Fruit fly (Drosophila melanogaster) S2 (cell line): ENCODE data around the gene gce.

ENCODE experiments used
- CG8478 ChIP-seq: fragments of >200 bp; optimal IDR thresholded peaks from 2 replicates; lab custom pipeline; 2018
- CTCF ChIP-seq, 2 experiments: fragments of >200 bp; optimal IDR thresholded peaks; 2 replicates each; lab custom pipeline; 2018

DNA sequence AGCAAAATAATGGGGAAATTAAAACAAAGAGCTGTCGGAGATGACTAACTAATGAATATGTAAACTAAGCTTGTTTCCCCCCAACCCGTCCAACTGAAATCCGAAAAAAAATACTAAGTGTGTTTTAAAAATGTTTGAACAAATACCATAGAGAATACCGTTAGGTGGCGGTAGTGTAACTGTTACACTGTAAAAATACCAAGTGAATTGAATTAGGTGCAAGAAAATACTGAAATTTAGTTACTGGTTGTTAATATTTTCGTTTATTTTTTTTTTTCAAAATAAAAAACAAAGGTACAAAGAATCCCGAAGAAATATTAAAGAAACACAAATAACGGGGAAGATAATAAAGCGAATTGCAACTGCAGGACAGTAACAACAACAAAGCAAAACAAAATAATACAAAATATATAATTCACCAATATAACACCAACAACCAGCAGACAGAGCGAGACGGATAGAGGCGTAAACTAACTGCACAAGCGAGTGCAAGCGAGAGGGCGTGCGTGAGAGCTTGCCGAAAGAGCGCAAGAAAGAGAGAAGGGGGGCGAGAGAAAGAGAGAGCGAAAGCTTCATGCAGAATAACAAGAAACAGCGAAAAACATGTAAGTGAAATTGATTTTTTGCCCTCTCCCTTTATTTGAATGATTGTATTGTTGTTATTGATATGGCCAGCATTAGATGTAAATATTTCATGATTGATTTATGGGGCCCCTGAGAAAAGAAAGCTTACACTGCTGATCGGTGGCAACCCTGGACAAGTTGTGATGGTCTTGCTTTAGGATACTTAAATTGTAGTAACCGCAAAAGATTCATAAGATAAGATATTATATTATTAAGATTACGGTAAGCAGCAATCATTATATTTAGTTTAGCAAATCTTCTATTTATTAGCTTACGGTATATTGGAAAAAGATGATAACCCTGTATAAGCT is 8.7 kb downstream of the gce start:
- TF ChIP-seq CTCF (optimal IDR thresholded peaks at IDR 0.05; lab: Kevin White, UChicago), result no peak
- no peak for TF ChIP-seq CG8478 (lab: Kevin White, UChicago)
